Worm (Caenorhabditis elegans): ENCODE data around the gene C40A11.3.

C40A11.3 gene

ce11 chrII:2192267-2192666 is 51.4 kb downstream of the C40A11.3 start:
- no peak for TF ChIP-seq nhr-76 (tag; optimal IDR thresholded peaks at IDR 0.05)
- TF ChIP-seq elt-3 (tag; optimal IDR thresholded peaks at IDR 0.05), result no peak
- no peak for TF ChIP-seq ceh-83 (GFP tag; optimal IDR thresholded peaks at IDR 0.05)
- no peak for TF ChIP-seq ceh-39 (tag; optimal IDR thresholded peaks at IDR 0.05)
- no peak for TF ChIP-seq nhr-12 (tag; optimal IDR thresholded peaks at IDR 0.05)
- no peak for TF ChIP-seq tbx-8 (GFP tag; optimal IDR thresholded peaks at IDR 0.05)

All from whole organism, mixed stage, embryonic.